Worm (Caenorhabditis elegans): ENCODE data around the gene H04D03.6.

DNA sequence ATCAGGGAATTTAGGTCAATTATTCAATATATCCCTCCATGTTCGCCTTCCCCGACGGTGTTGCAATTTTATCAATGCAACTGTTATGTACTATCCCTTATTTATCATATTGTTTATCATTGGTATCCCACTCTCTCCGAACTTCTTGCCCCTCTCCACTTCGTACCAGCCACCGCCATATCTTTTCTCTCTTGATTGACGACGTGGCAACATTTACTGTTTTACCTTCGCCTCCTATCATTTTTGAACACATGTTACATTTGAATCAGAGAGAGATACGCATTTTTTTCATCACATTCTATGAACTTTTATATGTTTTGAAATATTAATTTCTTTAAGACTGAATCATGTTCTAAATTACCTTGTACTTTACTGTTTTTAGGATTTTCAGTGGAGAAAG lies 47.8 kb upstream of the H04D03.6 start:
- TF ChIP-seq elt-3 (tag; optimal IDR thresholded peaks at IDR 0.05) (no peak), ZK546.5 (tag; optimal IDR thresholded peaks at IDR 0.05) (no peak), nhr-76 (tag; optimal IDR thresholded peaks at IDR 0.05) (no peak), sea-2 (GFP tag; optimal IDR thresholded peaks at IDR 0.05) (no peak), lin-39 (tag; optimal IDR thresholded peaks at IDR 0.05) (no peak), fkh-10 (GFP tag; optimal IDR thresholded peaks at IDR 0.05) (no peak), R02D3.7 (tag; optimal IDR thresholded peaks at IDR 0.05) (no peak)

Measured in whole organism, L3 larva.